Fruit fly (Drosophila melanogaster) whole organism, embryonic: ENCODE measurements around the gene CG15365.

ENCODE experiments used
- Adf1 ChIP-seq: fragments of 200-800 bp; sonication (Bioruptor generic); IDR thresholded peaks from 2 replicates; pipeline ENCODE4 v1.3.6; 2022; ENCODE audit warnings: missing biosample characterization, missing genetic modification characterization
- Asciz ChIP-seq: fragments of 200-800 bp; sonication (Bioruptor generic); optimal IDR thresholded peaks from 2 replicates; lab custom pipeline; 2017; ENCODE audit warnings: missing biosample characterization, mild to moderate bottlenecking, missing genetic modification characterization, missing genetic modification reagents
- CG1024 ChIP-seq: fragments of 200-800 bp; sonication (Bioruptor generic); IDR thresholded peaks from 2 replicates; pipeline ENCODE4 v1.3.6; 2022; ENCODE audit warnings: missing biosample characterization, missing genetic modification characterization
- CG10979 ChIP-seq: fragments of 200-800 bp; sonication (Bioruptor generic); optimal IDR thresholded peaks from 2 replicates; lab custom pipeline; 2018; ENCODE audit warnings: missing biosample characterization, mild to moderate bottlenecking, missing genetic modification characterization, moderate library complexity
- CG11093 ChIP-seq: fragments of 200-800 bp; sonication (Bioruptor generic); IDR thresholded peaks from 3 replicates; pipeline ENCODE4 v1.3.6; 2022; ENCODE audit warnings: missing biosample characterization, missing genetic modification characterization
- CG11695 ChIP-seq: fragments of 200-800 bp; sonication (Bioruptor generic); IDR thresholded peaks from 3 replicates; pipeline ENCODE4 v1.3.6; 2022; ENCODE audit warnings: missing biosample characterization, missing genetic modification characterization
- CG12299 ChIP-seq: fragments of 200-800 bp; sonication (Bioruptor generic); optimal IDR thresholded peaks from 2 replicates; lab custom pipeline; 2018; ENCODE audit warnings: missing biosample characterization, mild to moderate bottlenecking, missing genetic modification characterization
- CG1529 ChIP-seq: fragments of 200-800 bp; sonication (Bioruptor generic); optimal IDR thresholded peaks from 3 replicates; lab custom pipeline; 2018; ENCODE audit warnings: missing biosample characterization, missing genetic modification characterization
- CG15696 ChIP-seq: fragments of 200-800 bp; sonication (Bioruptor generic); optimal IDR thresholded peaks from 2 replicates; lab custom pipeline; 2019; ENCODE audit warnings: missing biosample characterization, mild to moderate bottlenecking, missing genetic modification characterization, moderate library complexity
- CG17328 ChIP-seq: fragments of 200-800 bp; sonication (Bioruptor generic); IDR thresholded peaks from 2 replicates; pipeline ENCODE4 v1.3.6; 2022; ENCODE audit warnings: missing biosample characterization, missing genetic modification characterization
- CG1792 ChIP-seq: fragments of 200-800 bp; sonication (Bioruptor generic); optimal IDR thresholded peaks from 2 replicates; lab custom pipeline; 2016; ENCODE audit warnings: missing biosample characterization, missing genetic modification characterization
- CG18262 ChIP-seq: fragments of 200-800 bp; optimal IDR thresholded peaks from 3 replicates; lab custom pipeline; 2019; ENCODE audit warnings: missing biosample characterization, mild to moderate bottlenecking, missing genetic modification characterization, moderate library complexity
- CG2678 ChIP-seq: fragments of 200-800 bp; sonication (Bioruptor generic); optimal IDR thresholded peaks from 3 replicates; lab custom pipeline; 2019; ENCODE audit warnings: missing biosample characterization, mild to moderate bottlenecking, missing genetic modification characterization, moderate library complexity
- CG2889 ChIP-seq: fragments of 200-800 bp; sonication (Bioruptor generic); IDR thresholded peaks from 3 replicates; pipeline ENCODE4 v1.3.6; 2022; ENCODE audit warnings: missing biosample characterization, missing genetic modification characterization
- CG3407 ChIP-seq: fragments of 200-800 bp; sonication (Bioruptor generic); optimal IDR thresholded peaks from 2 replicates; lab custom pipeline; 2018; ENCODE audit warnings: missing biosample characterization, mild to moderate bottlenecking, missing genetic modification characterization
- CG3838 ChIP-seq: fragments of 200-800 bp; sonication (Bioruptor generic); optimal IDR thresholded peaks from 3 replicates; lab custom pipeline; 2016; ENCODE audit warnings: missing biosample characterization, missing genetic modification characterization
- CG9609 ChIP-seq: fragments of 200-800 bp; sonication (Bioruptor generic); optimal IDR thresholded peaks from 3 replicates; lab custom pipeline; 2016; ENCODE audit warnings: missing biosample characterization, missing genetic modification characterization
- CG9727 ChIP-seq: fragments of 200-800 bp; sonication (Bioruptor generic); optimal IDR thresholded peaks from 3 replicates; lab custom pipeline; 2017; ENCODE audit warnings: missing biosample characterization, mild to moderate bottlenecking, missing genetic modification characterization
- CG9817 ChIP-seq: fragments of 200-800 bp; sonication (Bioruptor generic); optimal IDR thresholded peaks from 2 replicates; lab custom pipeline; 2018; ENCODE audit warnings: missing biosample characterization, mild to moderate bottlenecking, missing genetic modification characterization, moderate library complexity
- CTCF ChIP-seq: fragments of 200-800 bp; sonication (Bioruptor generic); optimal IDR thresholded peaks from 2 replicates; lab custom pipeline; 2017; ENCODE audit warnings: missing biosample characterization, mild to moderate bottlenecking, missing genetic modification characterization, moderate library complexity
- Chrac-16 ChIP-seq: fragments of 200-800 bp; sonication (Bioruptor generic); optimal IDR thresholded peaks from 3 replicates; lab custom pipeline; 2016; ENCODE audit warnings: missing biosample characterization, missing genetic modification characterization
- Dbx ChIP-seq: fragments of 200-800 bp; sonication (Bioruptor generic); IDR thresholded peaks from 3 replicates; pipeline ENCODE4 v1.3.6; 2022; ENCODE audit warnings: missing biosample characterization, missing genetic modification characterization
- Drgx ChIP-seq: fragments of 200-800 bp; sonication (Bioruptor generic); IDR thresholded peaks from 2 replicates; pipeline ENCODE4 v1.3.6; 2022; ENCODE audit warnings: missing biosample characterization, missing genetic modification characterization
- Eip74EF ChIP-seq, 2 experiments: fragments of 200-800 bp in 1 of 2; fragments of >200 bp in 1 of 2; sonication (Bioruptor generic) in 1 of 2; optimal IDR thresholded peaks; 2 replicates each; lab custom pipeline; 2017 to 2019; ENCODE audit warnings: missing biosample characterization in 2 of 2, missing genetic modification characterization in 2 of 2, mild to moderate bottlenecking in 1 of 2, moderate library complexity in 1 of 2
- Elba2 ChIP-seq: fragments of 200-800 bp; sonication (Bioruptor generic); optimal IDR thresholded peaks from 3 replicates; lab custom pipeline; 2016; ENCODE audit warnings: missing biosample characterization, missing genetic modification characterization
- Ets65A ChIP-seq: fragments of 200-800 bp; sonication (Bioruptor generic); peaks from one replicate; lab custom pipeline; 2016; ENCODE audit warnings: missing biosample characterization, missing genetic modification characterization
- HLHmδ ChIP-seq: fragments of 200-800 bp; sonication (Bioruptor generic); optimal IDR thresholded peaks from 2 replicates; lab custom pipeline; 2018; ENCODE audit warnings: missing biosample characterization, mild to moderate bottlenecking, missing genetic modification characterization, moderate library complexity
- Hey ChIP-seq: fragments of 200-800 bp; sonication (Bioruptor generic); optimal IDR thresholded peaks from 3 replicates; lab custom pipeline; 2018; ENCODE audit warnings: missing biosample characterization, mild to moderate bottlenecking, missing genetic modification characterization
- Hmr ChIP-seq: fragments of 200-800 bp; sonication (Bioruptor generic); optimal IDR thresholded peaks from 3 replicates; lab custom pipeline; 2017; ENCODE audit warnings: mild to moderate bottlenecking, missing biosample characterization, missing genetic modification reagents, missing genetic modification characterization
- Hsf ChIP-seq: fragments of 200-800 bp; sonication (Bioruptor generic); optimal IDR thresholded peaks from 3 replicates; lab custom pipeline; 2016; ENCODE audit warnings: missing biosample characterization, missing genetic modification characterization
- Nf-YB ChIP-seq: fragments of 200-800 bp; sonication (Bioruptor generic); optimal IDR thresholded peaks from 3 replicates; lab custom pipeline; 2019; ENCODE audit warnings: missing biosample characterization, mild to moderate bottlenecking, missing genetic modification characterization, moderate library complexity
- Taf1 ChIP-seq: fragments of 200-800 bp; sonication (Bioruptor generic); IDR thresholded peaks from 2 replicates; pipeline ENCODE4 v1.3.6; 2022; ENCODE audit warnings: missing biosample characterization, missing genetic modification characterization
- Tbp ChIP-seq: fragments of >200 bp; optimal IDR thresholded peaks from 2 replicates; lab custom pipeline; 2018; ENCODE audit warnings: missing biosample characterization, missing genetic modification characterization
- abd-A ChIP-seq: fragments of 200-800 bp; sonication (Bioruptor generic); optimal IDR thresholded peaks from 3 replicates; lab custom pipeline; 2019; ENCODE audit warnings: missing biosample characterization, mild to moderate bottlenecking, missing genetic modification characterization, moderate library complexity
- aop ChIP-seq: fragments of 200-800 bp; sonication (Bioruptor generic); IDR thresholded peaks from 2 replicates; pipeline ENCODE4 v1.3.6; 2022; ENCODE audit warnings: missing biosample characterization, missing genetic modification characterization
- dmrt11E ChIP-seq: fragments of 200-800 bp; sonication (Bioruptor generic); optimal IDR thresholded peaks from 3 replicates; lab custom pipeline; 2018; ENCODE audit warnings: missing biosample characterization, mild to moderate bottlenecking, missing genetic modification characterization, moderate library complexity
- dmrt99B ChIP-seq: fragments of 200-800 bp; sonication (Bioruptor generic); optimal IDR thresholded peaks from 2 replicates; lab custom pipeline; 2018; ENCODE audit warnings: missing biosample characterization, mild to moderate bottlenecking, missing genetic modification characterization, moderate library complexity
- emc ChIP-seq: fragments of 200-800 bp; sonication (Bioruptor generic); optimal IDR thresholded peaks from 2 replicates; lab custom pipeline; 2016; ENCODE audit warnings: missing biosample characterization, missing genetic modification characterization
- eve ChIP-seq, 2 experiments: fragments of >200 bp; optimal IDR thresholded peaks; 2 replicates each; lab custom pipeline; 2017; ENCODE audit warnings: missing biosample characterization in 2 of 2, missing genetic modification characterization in 2 of 2
- fd102C ChIP-seq: fragments of 200-800 bp; sonication (Bioruptor generic); optimal IDR thresholded peaks from 2 replicates; lab custom pipeline; 2018; ENCODE audit warnings: missing biosample characterization, mild to moderate bottlenecking, missing genetic modification characterization, moderate library complexity
- gem ChIP-seq: fragments of 200-800 bp; sonication (Bioruptor generic); optimal IDR thresholded peaks from 2 replicates; lab custom pipeline; 2019; ENCODE audit warnings: missing biosample characterization, mild to moderate bottlenecking, missing genetic modification characterization, moderate library complexity
- gfzf ChIP-seq: fragments of 200-800 bp; sonication (Bioruptor generic); optimal IDR thresholded peaks from 2 replicates; lab custom pipeline; 2016; ENCODE audit warnings: missing biosample characterization, mild to moderate bottlenecking, missing genetic modification characterization, moderate library complexity
- grau ChIP-seq: fragments of 200-800 bp; optimal IDR thresholded peaks from 3 replicates; lab custom pipeline; 2019; ENCODE audit warnings: missing biosample characterization, mild to moderate bottlenecking, missing genetic modification characterization, moderate library complexity
- gsb-n ChIP-seq: fragments of 200-800 bp; sonication (Bioruptor generic); optimal IDR thresholded peaks from 3 replicates; lab custom pipeline; 2018; ENCODE audit warnings: missing biosample characterization, mild to moderate bottlenecking, missing genetic modification characterization
- jigr1 ChIP-seq: fragments of 200-800 bp; sonication (Bioruptor generic); IDR thresholded peaks from 3 replicates; pipeline ENCODE4 v1.3.6; 2022; ENCODE audit warnings: missing biosample characterization, missing genetic modification characterization
- jing ChIP-seq: fragments of 200-800 bp; sonication (Bioruptor generic); optimal IDR thresholded peaks from 2 replicates; lab custom pipeline; 2018; ENCODE audit warnings: missing biosample characterization, mild to moderate bottlenecking, missing genetic modification characterization
- mam ChIP-seq: fragments of 200-800 bp; sonication (Bioruptor generic); optimal IDR thresholded peaks from 3 replicates; lab custom pipeline; 2016; ENCODE audit warnings: missing biosample characterization, missing genetic modification characterization
- p53 ChIP-seq: fragments of 200-800 bp; sonication (Bioruptor generic); optimal IDR thresholded peaks from 2 replicates; lab custom pipeline; 2016; ENCODE audit warnings: missing biosample characterization, missing genetic modification characterization
- row ChIP-seq: fragments of 200-800 bp; sonication (Bioruptor generic); IDR thresholded peaks from 3 replicates; pipeline ENCODE4 v1.3.6; 2022; ENCODE audit warnings: missing biosample characterization, missing genetic modification characterization
- tin ChIP-seq: fragments of 200-800 bp; sonication (Bioruptor generic); optimal IDR thresholded peaks from 3 replicates; lab custom pipeline; 2016; ENCODE audit warnings: missing biosample characterization, missing genetic modification characterization
- toy ChIP-seq: fragments of 200-800 bp; sonication (Bioruptor generic); IDR thresholded peaks from 2 replicates; pipeline ENCODE4 v1.3.6; 2022; ENCODE audit warnings: missing biosample characterization, missing genetic modification characterization
- trem ChIP-seq: fragments of 200-800 bp; optimal IDR thresholded peaks from 3 replicates; lab custom pipeline; 2019; ENCODE audit warnings: missing biosample characterization, mild to moderate bottlenecking, missing genetic modification characterization, moderate library complexity
- vvl ChIP-seq: fragments of 200-800 bp; sonication (Bioruptor generic); IDR thresholded peaks from 2 replicates; pipeline ENCODE4 v1.3.6; 2022; ENCODE audit warnings: missing biosample characterization, missing genetic modification characterization
- zfh2 ChIP-seq: fragments of 200-800 bp; sonication (Bioruptor generic); optimal IDR thresholded peaks from 2 replicates; lab custom pipeline; 2016; ENCODE audit warnings: missing biosample characterization, missing genetic modification characterization

The CG15365 gene

DNA sequence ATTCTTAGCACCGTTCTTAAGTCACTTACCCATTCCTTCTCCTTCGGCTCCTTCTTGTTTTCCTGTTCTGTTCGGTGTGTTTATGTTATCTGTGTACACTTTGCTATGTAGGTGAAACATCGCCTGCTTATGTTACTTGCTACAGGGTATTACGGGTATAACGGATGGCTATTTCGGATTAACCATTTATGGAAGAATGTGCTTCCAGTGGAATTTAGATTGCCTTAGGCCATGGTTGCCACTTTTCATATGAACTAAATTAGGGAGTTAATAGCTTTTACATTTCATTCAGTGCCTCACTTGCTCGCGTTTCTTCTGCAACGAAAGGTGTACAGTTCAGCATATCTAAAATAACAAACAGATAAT, 19.4 kb downstream of the CG15365 start (continued):
- TF ChIP-seq Elba2 (GFP tag; lab: Kevin White, UChicago) = no peak
- TF ChIP-seq CG3838 (GFP tag; lab: Kevin White, UChicago) = no peak
- TF ChIP-seq Ets65A = peak; percentile 29
- no peak for TF ChIP-seq Nf-YB (GFP tag; lab: Kevin White, UChicago)
- no peak for TF ChIP-seq toy (GFP tag; lab: Robert Waterston, UW)
- peak; percentile 63 for TF ChIP-seq gem (tag; lab: Kevin White, UChicago)
- no peak for TF ChIP-seq abd-A (tag; lab: Kevin White, UChicago)
- no peak for TF ChIP-seq fd102C (GFP tag; lab: Kevin White, UChicago)
- TF ChIP-seq CG9817 (tag; lab: Kevin White, UChicago) = no peak
- no peak for TF ChIP-seq HLHmδ (GFP tag; lab: Kevin White, UChicago)
- TF ChIP-seq Chrac-16 (GFP tag; lab: Kevin White, UChicago) = no peak
- TF ChIP-seq Hey (tag; lab: Kevin White, UChicago) = no peak
- no peak for TF ChIP-seq CG1529 (GFP tag; lab: Kevin White, UChicago)
- peak; percentile 60 for TF ChIP-seq row
- TF ChIP-seq jigr1 (GFP tag; lab: Robert Waterston, UW) = no peak
- TF ChIP-seq aop = no peak
- no peak for TF ChIP-seq Asciz (GFP tag; lab: Kevin White, UChicago)
- peak; percentile 25 for TF ChIP-seq grau (tag; lab: Kevin White, UChicago)
- TF ChIP-seq CG11695 (GFP tag; lab: Robert Waterston, UW) = no peak
- no peak for TF ChIP-seq eve (GFP tag; optimal IDR thresholded peaks at IDR 0.05; lab: Kevin White, UChicago)
- no peak for TF ChIP-seq mam (GFP tag; lab: Kevin White, UChicago)
- TF ChIP-seq CG1792 = no peak
- TF ChIP-seq tin (GFP tag; lab: Kevin White, UChicago) = no peak
- no peak for TF ChIP-seq CTCF
- TF ChIP-seq CG2889 (GFP tag; lab: Robert Waterston, UW) = no peak
- no peak for TF ChIP-seq Drgx (GFP tag; lab: Robert Waterston, UW)
- no peak for TF ChIP-seq Hmr (GFP tag; lab: Kevin White, UChicago)
- TF ChIP-seq CG9727 (GFP tag; lab: Kevin White, UChicago) = no peak
- no peak for TF ChIP-seq CG3407 (GFP tag; lab: Kevin White, UChicago)
- no peak for TF ChIP-seq CG1024 (GFP tag; lab: Robert Waterston, UW)
- TF ChIP-seq trem (tag; lab: Kevin White, UChicago) = no peak
- TF ChIP-seq Adf1 (GFP tag; lab: Robert Waterston, UW) = no peak
- no peak for TF ChIP-seq gsb-n (tag; lab: Kevin White, UChicago)
- peak; percentile 47 for TF ChIP-seq dmrt11E
- no peak for TF ChIP-seq CG11093
- no peak for TF ChIP-seq vvl (GFP tag; lab: Robert Waterston, UW)
- TF ChIP-seq Eip74EF (GFP tag; optimal IDR thresholded peaks at IDR 0.05; lab: Kevin White, UChicago) = no peak
- TF ChIP-seq emc (GFP tag; lab: Kevin White, UChicago) = no peak
- TF ChIP-seq CG17328 (GFP tag; lab: Robert Waterston, UW) = no peak
- TF ChIP-seq CG2678 (tag; lab: Kevin White, UChicago) = no peak
- peak; percentile 9 for TF ChIP-seq jing
- TF ChIP-seq CG15696 (tag; lab: Kevin White, UChicago) = peak; percentile 22
- TF ChIP-seq Hsf (GFP tag; lab: Kevin White, UChicago) = peak; percentile 31
- TF ChIP-seq zfh2 (GFP tag; lab: Kevin White, UChicago) = no peak
- TF ChIP-seq CG10979 = peak; percentile 14
- TF ChIP-seq gfzf = no peak
- peak; percentile 23 for TF ChIP-seq dmrt99B (tag; lab: Kevin White, UChicago)
- no peak for TF ChIP-seq CG12299 (tag; lab: Kevin White, UChicago)
- no peak for TF ChIP-seq Tbp (GFP tag; lab: Kevin White, UChicago)
- no peak for TF ChIP-seq CG9609 (GFP tag; lab: Kevin White, UChicago)
- TF ChIP-seq Taf1 (GFP tag; lab: Robert Waterston, UW) = no peak
- TF ChIP-seq p53 (GFP tag; lab: Kevin White, UChicago) = no peak
- TF ChIP-seq Dbx = no peak
- peak; percentile 2 for TF ChIP-seq CG18262 (tag; lab: Kevin White, UChicago)
